Fruit fly (Drosophila melanogaster): Measurements from ENCODE around the gene CG12147.
A peak's percentile ranks its signal among the peaks of the same experiment; 100 is the strongest.

dm6 chr3R:5466875-5467274 is 39.8 kb upstream of the CG12147 start, which contains the start of gene RpL35A:
- no peak for TF ChIP-seq psq (GFP tag; optimal IDR thresholded peaks at IDR 0.05)
- TF ChIP-seq tai (GFP tag; optimal IDR thresholded peaks at IDR 0.05), result no peak
- TF ChIP-seq HLH106 (tag; optimal IDR thresholded peaks at IDR 0.05), result peak; percentile 58
- TF ChIP-seq usp (GFP tag; optimal IDR thresholded peaks at IDR 0.05), result no peak
- TF ChIP-seq N (GFP tag; optimal IDR thresholded peaks at IDR 0.05), result no peak
- peak; percentile 71 for TF ChIP-seq h (GFP tag; optimal IDR thresholded peaks at IDR 0.05)
